Worm (Caenorhabditis elegans): ENCODE results near the gene stdh-1.

ce11 chrV:13880607-13881006, 25.7 kb upstream of the stdh-1 start, which contains the start of gene T22G5.3:
- no peak for TF ChIP-seq nhr-12 (tag; optimal IDR thresholded peaks at IDR 0.05)
- no peak for TF ChIP-seq pqm-1 (tag; optimal IDR thresholded peaks at IDR 0.05)
- TF ChIP-seq unc-62 (GFP tag; optimal IDR thresholded peaks at IDR 0.05) = no peak
- no peak for TF ChIP-seq nfya-1 (tag; optimal IDR thresholded peaks at IDR 0.05; ENCODE audit: insufficient read depth)
- no peak for TF ChIP-seq ceh-16 (tag; optimal IDR thresholded peaks at IDR 0.05)
- no peak for TF ChIP-seq zag-1 (tag; optimal IDR thresholded peaks at IDR 0.05)
